Worm (Caenorhabditis elegans) whole organism, L2 larva: ENCODE data around the gene rexd-1.

Experiments
- lsy-2 ChIP-seq, 2 experiments: fragments of 150-350 bp in 1 of 2; sonication (generic microtip) in 1 of 2; optimal IDR thresholded peaks; 2 replicates each; lab custom pipeline; 2014 to 2017; ENCODE audit warnings: missing biosample characterization in 2 of 2, missing genetic modification characterization in 2 of 2
- mdl-1 ChIP-seq, 2 experiments: fragments of 150-350 bp in 1 of 2; sonication (generic microtip) in 1 of 2; optimal IDR thresholded peaks; 2 replicates each; lab custom pipeline; 2017; ENCODE audit warnings: missing biosample characterization in 2 of 2, missing genetic modification characterization in 2 of 2
- nhr-237 ChIP-seq: fragments of 150-350 bp; optimal IDR thresholded peaks from 2 replicates; lab custom pipeline; 2014; ENCODE audit warnings: missing biosample characterization, missing genetic modification characterization
- sem-4 ChIP-seq: fragments of 150-350 bp; optimal IDR thresholded peaks from 2 replicates; lab custom pipeline; 2014; ENCODE audit warnings: missing biosample characterization, missing genetic modification reagents, missing genetic modification characterization
- skn-1 ChIP-seq: sonication (generic microtip); optimal IDR thresholded peaks from 2 replicates; lab custom pipeline; 2017; ENCODE audit warnings: missing biosample characterization, missing genetic modification characterization
- snpc-4 ChIP-seq: fragments of 150-350 bp; optimal IDR thresholded peaks from 2 replicates; lab custom pipeline; 2014; ENCODE audit warnings: missing biosample characterization, missing genetic modification characterization
- ztf-4 ChIP-seq: fragments of 150-350 bp; optimal IDR thresholded peaks from 2 replicates; lab custom pipeline; 2014; ENCODE audit warnings: missing biosample characterization, missing genetic modification characterization

DNA sequence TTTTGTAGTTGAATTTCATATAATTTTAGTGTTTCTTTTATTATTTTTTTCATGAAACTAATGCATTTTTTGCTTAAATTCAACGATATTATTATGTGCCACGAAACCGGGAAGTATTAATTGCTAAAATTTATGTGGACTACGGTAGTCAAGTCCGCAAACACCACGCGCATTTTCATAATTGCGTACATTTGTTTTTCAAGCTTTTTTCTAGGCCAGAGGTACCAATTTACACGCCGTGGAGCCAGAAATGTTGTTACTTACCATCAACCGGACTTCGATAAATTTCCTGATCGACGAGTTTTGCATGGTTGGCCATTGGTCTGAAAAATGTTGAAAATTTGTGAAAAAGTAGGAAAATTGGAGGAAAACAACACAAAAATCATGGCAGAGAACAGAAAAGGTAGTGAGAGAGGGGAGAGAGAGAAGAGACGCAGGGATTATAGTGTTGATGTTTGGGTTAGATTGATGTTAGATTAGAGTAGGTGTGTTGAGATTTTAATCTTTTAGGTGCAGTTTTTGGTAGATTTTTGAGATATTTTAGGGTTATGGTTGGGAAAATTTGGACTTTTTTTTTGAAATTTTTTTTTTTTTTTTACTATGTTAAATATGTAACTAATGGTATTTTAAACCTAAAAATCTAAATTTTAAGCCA is 16.2 kb upstream of the rexd-1 start, which contains the start of gene clp-4:
- TF ChIP-seq ztf-4 (tag; lab: Kevin White, UChicago) (no peak), snpc-4 (no peak), lsy-2 (tag; optimal IDR thresholded peaks at IDR 0.05; lab: Kevin White, UChicago) (peak in 1 of 2 experiments; percentile 29), nhr-237 (tag; lab: Kevin White, UChicago) (no peak), mdl-1 (tag; optimal IDR thresholded peaks at IDR 0.05; lab: Kevin White, UChicago) (no peak), skn-1 (no peak), sem-4 (tag; lab: Kevin White, UChicago) (no peak)
